Worm (Caenorhabditis elegans): ENCODE measurements around the gene Y46G5A.29.

- TF ChIP-seq hlh-26 (GFP tag; conservative IDR thresholded peaks at IDR 0.05) (no peak), die-1 (tag; optimal IDR thresholded peaks at IDR 0.05) (no peak), nhr-90 (tag; optimal IDR thresholded peaks at IDR 0.05) (no peak), rec-8 (tag; optimal IDR thresholded peaks at IDR 0.05) (no peak)
Measured at ce11 chrII:12828863-12829262, 27.1 kb upstream of the Y46G5A.29 start, which contains the start of gene Y46G5A.23.

Measured in whole organism, young adult.